Worm (Caenorhabditis elegans) whole organism, L4/young adult: ENCODE results near the gene H41C03.3.

Experiments used
- W03F9.2 ChIP-seq: fragments of 150-350 bp; optimal IDR thresholded peaks from 2 replicates; lab custom pipeline; 2014; ENCODE audit warnings: missing biosample characterization, missing genetic modification characterization
- dao-5 ChIP-seq: sonication (generic microtip); optimal IDR thresholded peaks from 2 replicates; lab custom pipeline; 2016; ENCODE audit warnings: missing genotype, missing genetic modification characterization, moderate library complexity, missing compliant biosample characterization
- him-1 ChIP-seq: sonication (generic microtip); optimal IDR thresholded peaks from 2 replicates; lab custom pipeline; 2016; ENCODE audit warnings: missing genotype, missing genetic modification reagents, missing genetic modification characterization, missing compliant biosample characterization

H41C03.3 gene

DNA sequence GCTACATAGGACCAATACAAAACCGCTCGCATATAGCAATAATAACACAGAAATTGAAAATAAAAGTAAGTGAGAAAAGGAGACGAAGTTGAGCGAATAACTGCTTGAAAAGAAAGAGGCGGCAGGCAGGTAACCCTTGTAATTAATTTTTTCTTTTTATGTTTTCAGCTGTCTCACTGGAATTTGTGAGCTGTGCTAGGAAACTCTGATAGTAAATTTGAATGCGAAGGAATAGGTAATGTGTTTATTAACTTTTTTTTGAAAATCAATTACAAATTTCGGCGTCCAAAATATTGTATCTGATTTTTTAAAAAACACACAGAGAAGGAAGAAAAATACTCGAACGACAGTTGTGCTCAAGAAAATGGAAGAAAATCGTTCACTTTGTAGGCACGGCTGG lies 6.4 kb downstream of the H41C03.3 start, which contains the start of gene H41C03.2:
Gene H41C03.2 (minus strand): TSS at position 101 of the 400 bp plus-strand sequence.
- TF ChIP-seq dao-5 (tag; lab: Kevin White, UChicago) = no peak
- TF ChIP-seq W03F9.2 (tag; lab: Kevin White, UChicago) = no peak

DNA sequence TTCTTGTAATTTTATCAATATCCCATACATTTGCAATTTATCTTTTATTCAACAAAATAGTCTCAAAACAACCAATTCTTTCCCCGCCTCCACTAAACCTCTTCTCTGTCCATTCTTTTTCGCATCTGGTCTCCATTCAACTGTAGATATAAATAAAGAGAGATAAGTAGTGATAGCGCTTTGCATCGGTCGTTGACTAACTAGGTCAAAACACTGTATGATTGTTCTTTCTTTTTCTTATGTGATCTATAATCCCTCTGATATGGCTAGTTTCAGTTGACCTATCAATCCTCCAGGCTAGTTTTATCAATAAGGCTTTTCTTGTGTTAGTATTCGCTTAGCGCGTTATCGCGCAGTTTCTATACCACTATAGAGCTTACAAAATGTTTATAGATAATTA lies 7.7 kb downstream of the H41C03.3 start:
- TF ChIP-seq W03F9.2 (tag; lab: Kevin White, UChicago) = no peak
- no peak for TF ChIP-seq him-1 (tag; lab: Kevin White, UChicago)
- no peak for TF ChIP-seq dao-5 (tag; lab: Kevin White, UChicago)

DNA sequence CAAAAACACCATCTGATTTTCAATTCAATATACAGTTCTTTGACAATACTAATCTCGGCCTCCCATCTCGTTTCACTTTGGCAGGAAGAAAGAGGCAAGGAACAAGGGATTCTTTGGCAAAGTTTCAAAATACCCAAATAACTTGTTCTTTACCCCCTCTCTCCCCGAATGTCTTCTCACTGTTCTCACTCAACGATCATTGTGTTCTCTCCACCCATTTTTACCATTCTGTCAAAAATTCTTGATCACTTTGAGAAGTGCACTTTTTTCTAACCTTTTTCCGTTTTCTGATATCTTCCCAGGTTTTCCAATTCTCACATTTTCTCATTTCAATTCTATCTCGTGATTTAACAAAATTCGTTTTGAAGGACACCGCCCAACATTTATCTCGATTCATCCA lies 8.5 kb downstream of the H41C03.3 start, which contains the start of gene H41C03.1:
Gene H41C03.1 (plus strand): TSS at position 301 of the 400 bp plus-strand sequence.
- TF ChIP-seq dao-5 (tag; lab: Kevin White, UChicago) (no peak), him-1 (tag; lab: Kevin White, UChicago) (no peak), W03F9.2 (tag; lab: Kevin White, UChicago) (no peak)

DNA sequence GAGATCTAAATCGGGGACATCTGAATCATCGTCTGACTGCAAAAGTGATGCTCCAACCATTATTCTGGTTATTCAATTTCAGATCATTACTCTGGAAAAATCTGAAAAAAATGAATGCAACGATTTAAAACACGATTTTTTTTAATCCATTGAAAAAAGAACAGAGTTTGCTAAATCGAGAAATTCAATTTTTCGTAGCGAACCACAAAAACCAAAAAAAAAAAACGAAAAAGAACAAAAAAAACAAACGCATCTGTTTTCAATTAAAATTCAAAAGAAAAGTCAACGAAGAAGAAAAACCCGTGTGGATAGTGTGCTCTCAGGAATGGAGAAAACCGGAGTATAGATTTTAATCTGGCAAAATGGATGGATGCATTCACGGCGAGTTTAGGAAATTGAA lies 12.7 kb downstream of the H41C03.3 start, which contains the start of gene F55C12.4:
Gene F55C12.4 (minus strand): TSS at position 101 of the 400 bp plus-strand sequence.
- TF ChIP-seq W03F9.2 (tag; lab: Kevin White, UChicago) = no peak
- no peak for TF ChIP-seq him-1 (tag; lab: Kevin White, UChicago)
- no peak for TF ChIP-seq dao-5 (tag; lab: Kevin White, UChicago)

DNA sequence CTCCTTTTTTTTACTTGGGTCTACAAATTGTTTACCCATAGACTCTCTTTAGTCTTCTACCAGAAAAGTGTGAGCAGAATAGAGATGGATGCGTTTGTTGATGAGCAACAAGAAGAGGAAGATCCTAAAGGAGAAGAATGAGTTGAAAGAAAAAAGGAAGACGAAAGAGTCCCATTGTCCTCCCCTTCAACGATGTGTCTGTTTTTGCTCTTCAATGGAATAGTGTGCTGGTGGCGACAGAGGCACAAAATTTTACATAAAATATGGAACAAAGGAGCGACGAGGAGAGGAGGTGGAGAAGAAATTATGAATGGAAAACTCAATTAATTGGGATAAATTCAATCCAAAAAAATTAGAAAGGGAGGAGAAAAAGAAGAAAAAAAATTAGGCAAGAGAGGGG lies 15.0 kb downstream of the H41C03.3 start:
- no peak for TF ChIP-seq dao-5 (tag; lab: Kevin White, UChicago)
- no peak for TF ChIP-seq W03F9.2 (tag; lab: Kevin White, UChicago)
- TF ChIP-seq him-1 (tag; lab: Kevin White, UChicago) = no peak

DNA sequence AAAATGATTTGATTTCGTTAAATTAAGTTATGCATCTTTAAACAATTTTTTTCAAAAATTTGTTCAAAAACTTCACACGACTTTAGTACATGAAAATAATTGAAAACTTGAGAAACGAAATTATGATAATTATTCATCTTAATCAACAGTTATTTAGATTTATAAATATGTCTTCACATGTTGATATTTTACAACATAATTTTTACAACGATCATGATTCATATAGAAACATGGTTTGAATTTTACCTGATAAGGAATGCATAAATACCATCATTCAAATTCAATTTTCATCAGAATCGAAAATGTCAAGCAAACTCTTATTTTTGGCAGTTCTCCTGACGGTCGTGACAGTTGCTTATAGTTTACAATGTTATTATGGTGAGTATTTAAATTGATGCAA lies 18.3 kb downstream of the H41C03.3 start, which contains the start of gene tag-234:
Gene tag-234 (plus strand): TSS at position 301 of the 400 bp plus-strand sequence.
- TF ChIP-seq dao-5 (tag; lab: Kevin White, UChicago) = no peak
- TF ChIP-seq W03F9.2 (tag; lab: Kevin White, UChicago) = no peak
- no peak for TF ChIP-seq him-1 (tag; lab: Kevin White, UChicago)

DNA sequence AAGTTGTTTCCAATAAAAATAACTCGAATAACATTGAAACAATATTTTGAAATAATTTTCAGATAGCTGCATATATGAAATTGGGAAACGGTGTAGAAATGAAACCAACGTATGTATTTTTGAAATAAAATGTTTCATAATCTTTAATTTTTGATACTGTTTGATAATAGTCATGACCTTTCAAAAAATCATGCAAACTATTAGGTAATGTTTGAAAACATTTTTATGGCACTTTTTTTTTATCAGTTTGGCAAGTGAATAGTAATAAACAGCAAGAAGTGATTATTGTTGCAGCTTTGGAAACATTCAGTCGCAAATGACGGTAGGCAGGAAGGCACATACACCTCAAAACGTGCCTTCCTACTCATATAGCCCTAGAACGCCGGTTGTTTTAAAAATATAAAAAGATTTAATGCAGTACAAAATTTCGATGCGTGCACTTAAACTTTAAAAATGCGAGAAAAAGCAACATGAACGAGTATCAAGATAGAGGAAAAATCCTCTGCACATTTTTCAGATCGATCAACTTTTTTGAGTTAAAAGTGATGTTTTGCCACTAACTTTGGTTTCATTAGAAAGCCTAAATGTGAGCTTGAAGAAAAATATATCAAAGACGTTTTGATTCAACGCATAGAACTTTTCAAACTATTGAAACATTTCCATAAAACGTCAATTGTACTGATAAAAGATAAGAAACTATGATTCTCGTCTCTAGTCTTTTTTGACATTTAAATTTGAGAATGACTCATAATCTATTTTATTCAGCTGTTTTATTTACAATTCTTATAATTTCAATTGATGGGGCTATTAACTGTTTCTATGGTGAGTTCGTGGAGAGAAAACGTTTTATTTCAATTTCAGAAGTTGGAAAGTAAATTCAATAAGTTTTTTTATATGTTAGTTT lies 20.1 kb downstream of the H41C03.3 start, which contains the start of gene F55C12.19:
Gene F55C12.19 (plus strand): TSS at position 735 of the 904 bp plus-strand sequence.
- TF ChIP-seq W03F9.2 (tag; lab: Kevin White, UChicago) (no peak), him-1 (tag; lab: Kevin White, UChicago) (no peak), dao-5 (tag; lab: Kevin White, UChicago) (no peak)

DNA sequence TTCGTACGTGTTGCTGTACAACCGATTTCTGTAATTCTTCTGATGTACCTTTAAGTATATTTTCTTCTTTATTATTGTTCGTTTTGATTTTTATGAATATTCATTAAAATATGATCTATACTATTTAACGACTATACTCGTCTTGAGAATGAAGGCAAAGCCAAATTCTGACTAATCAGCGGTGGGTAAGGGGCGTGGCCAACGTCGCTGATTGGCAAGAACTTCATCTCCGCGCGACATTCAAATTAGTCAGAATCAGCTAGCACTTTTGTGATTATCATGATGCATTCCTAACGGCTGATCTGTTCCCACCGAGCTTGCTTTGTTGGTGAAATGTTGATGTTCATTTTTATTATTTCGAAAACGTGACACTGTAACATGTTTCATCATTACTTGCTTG lies 21.3 kb downstream of the H41C03.3 start:
- no peak for TF ChIP-seq dao-5 (tag; lab: Kevin White, UChicago)
- no peak for TF ChIP-seq W03F9.2 (tag; lab: Kevin White, UChicago)
- TF ChIP-seq him-1 (tag; lab: Kevin White, UChicago) = no peak

DNA sequence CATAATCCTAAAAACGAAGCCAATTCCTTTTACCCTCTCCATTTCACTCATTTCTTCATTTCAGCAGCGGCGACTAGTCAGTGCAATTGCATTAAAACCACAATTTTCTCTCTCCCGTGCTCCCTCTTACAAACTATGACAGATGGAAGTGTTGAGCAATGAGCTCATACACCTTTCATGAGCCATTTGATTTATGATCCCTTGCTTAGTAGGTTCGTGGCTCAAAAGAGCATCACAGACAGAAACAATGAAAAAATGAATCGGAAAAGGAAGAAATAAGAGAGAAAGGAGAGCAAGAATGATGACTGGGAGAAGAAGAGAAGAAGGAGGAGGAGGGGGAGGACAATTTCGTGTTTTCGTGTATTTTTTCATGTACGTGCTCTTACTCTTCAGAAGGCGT lies 25.9 kb downstream of the H41C03.3 start:
- TF ChIP-seq him-1 (tag; lab: Kevin White, UChicago) (no peak), W03F9.2 (tag; lab: Kevin White, UChicago) (no peak), dao-5 (tag; lab: Kevin White, UChicago) (no peak)

DNA sequence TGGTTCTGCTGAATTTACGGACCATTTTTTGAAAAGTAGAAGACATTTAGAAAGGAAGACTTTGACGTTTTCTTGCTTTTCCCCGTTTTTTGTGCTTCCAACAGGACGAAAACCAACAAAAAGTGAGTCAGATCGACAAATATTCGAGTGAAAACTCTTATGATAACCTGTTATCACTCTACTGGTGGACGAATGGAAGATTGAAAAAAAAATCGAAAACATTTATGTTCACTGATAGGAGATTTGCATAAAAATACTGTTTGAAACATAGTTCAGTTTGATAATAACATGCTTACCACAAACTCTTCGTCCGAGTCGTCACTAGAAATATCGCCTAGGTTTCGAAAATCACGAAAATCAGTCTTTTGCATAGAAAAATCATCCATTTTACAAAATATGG lies 26.8 kb downstream of the H41C03.3 start:
- TF ChIP-seq him-1 (tag; lab: Kevin White, UChicago) = no peak
- no peak for TF ChIP-seq W03F9.2 (tag; lab: Kevin White, UChicago)
- no peak for TF ChIP-seq dao-5 (tag; lab: Kevin White, UChicago)

DNA sequence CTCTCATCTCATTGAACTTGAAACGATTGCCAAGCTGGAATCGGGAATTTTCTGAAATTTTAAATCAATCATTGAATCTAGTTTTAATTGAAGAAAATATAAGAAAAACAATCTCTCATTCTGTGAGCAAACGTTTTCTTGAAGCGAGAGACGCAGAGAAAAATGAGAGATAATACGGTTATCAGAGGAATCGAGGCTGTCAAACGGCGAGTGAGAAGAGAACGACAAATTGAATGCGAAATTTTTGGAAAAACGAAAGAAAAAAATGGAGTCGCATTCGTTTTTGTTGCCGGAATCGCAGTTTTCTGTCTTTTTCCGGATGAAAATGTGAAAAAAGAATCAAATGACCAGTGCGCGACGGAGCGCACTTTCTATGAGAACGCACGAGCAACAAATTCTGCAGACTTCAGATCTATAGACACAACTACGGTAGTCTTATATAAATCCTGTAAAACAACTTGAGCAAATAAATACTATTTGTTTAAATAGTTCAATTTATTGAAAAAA lies 28.0 kb downstream of the H41C03.3 start, which contains the start of gene tex-2:
Gene tex-2 (minus strand): TSS at position 51 of the 507 bp plus-strand sequence.
- TF ChIP-seq W03F9.2 (tag; lab: Kevin White, UChicago) = peak; percentile 23
- no peak for TF ChIP-seq dao-5 (tag; lab: Kevin White, UChicago)

DNA sequence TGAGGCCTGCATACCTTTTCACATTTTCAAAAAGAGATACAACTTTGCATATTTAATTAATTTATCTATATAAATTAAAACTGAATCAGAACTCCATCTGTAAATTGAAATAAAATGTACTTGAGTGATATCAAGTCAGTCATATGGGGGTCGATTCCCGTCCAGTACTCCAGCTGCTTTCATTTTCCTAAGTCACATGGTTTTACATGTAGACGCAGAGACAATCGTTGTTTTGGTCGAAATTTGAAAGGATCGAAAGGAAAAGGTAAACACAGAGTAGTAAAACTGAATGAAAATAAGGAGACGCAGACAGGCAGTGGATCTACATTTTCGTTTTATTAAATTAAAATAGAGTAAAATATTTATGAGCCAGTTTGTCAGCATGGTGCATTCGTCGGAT lies 28.6 kb downstream of the H41C03.3 start:
- TF ChIP-seq dao-5 (tag; lab: Kevin White, UChicago) (no peak), him-1 (tag; lab: Kevin White, UChicago) (no peak), W03F9.2 (tag; lab: Kevin White, UChicago) (no peak)

DNA sequence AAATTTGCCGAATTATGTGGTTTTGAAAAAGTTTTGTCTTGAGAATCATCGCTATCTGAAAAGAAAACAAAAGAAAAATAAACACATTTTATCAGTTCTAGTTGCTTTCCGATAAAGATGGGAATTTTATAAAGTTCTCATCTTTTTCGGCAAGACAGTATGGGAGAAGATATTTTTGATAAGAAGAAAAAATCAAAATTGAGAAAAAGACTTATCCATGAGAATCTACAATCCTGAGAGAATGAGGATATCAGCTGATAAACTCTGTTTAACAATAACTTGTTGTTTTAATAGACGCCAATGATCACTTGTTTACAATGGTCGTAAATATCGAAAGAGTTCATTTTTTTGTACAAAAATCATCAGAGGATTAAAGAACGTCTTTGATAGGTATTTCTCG lies 30.5 kb downstream of the H41C03.3 start, which contains the start of gene F55C12.6:
Gene F55C12.6 (minus strand): TSS at position 101 of the 400 bp plus-strand sequence.
- TF ChIP-seq W03F9.2 (tag; lab: Kevin White, UChicago) (no peak), him-1 (tag; lab: Kevin White, UChicago) (no peak), dao-5 (tag; lab: Kevin White, UChicago) (no peak)
